Worm (Caenorhabditis elegans): ENCODE results near the gene gpdh-2.

Gene gpdh-2

DNA sequence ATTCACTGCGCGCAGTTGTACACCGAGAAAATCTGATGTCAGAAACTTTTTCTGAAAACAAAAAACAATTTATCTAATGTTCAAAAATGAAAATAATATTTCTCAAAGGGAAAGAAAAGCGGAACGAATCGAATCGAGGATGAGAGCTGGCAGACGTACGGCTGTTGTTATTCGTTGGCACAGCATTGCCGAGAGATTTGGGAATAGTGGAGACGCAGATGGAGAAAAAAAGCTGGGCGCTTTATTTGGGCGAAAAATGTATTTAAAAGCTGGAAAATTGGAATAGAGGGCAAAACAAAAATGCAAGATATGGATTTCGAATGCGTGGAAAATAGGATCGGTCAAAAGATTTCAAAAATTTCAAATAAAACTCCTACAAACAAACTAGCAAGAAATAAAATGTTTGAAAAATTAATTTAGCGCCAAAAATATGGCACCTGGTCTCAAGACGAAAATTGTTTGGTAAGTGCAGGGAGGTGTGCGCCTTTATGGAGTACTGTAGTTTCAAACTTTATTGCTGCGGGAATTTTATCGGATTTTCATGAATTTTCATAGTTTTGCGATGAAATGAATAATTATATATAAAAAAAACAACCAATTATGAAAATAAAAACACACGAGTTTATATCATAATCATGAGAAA, at the start of gene gpdh-2:
Gene gpdh-2, minus strand, starts transcription at position 51 of the 643 bp plus-strand sequence.
- TF ChIP-seq lir-3 (tag; optimal IDR thresholded peaks at IDR 0.05; ENCODE audit: poor library complexity) (no peak), fkh-8 (tag; optimal IDR thresholded peaks at IDR 0.05) (no peak), unc-30 (tag; optimal IDR thresholded peaks at IDR 0.05) (no peak), mab-9 (GFP tag; IDR thresholded peaks at IDR 0.05) (no peak), C34B4.2 (tag; optimal IDR thresholded peaks at IDR 0.05) (no peak), ets-5 (GFP tag; IDR thresholded peaks at IDR 0.05) (no peak), unc-130 (tag; optimal IDR thresholded peaks at IDR 0.05) (no peak), mep-1 (tag; optimal IDR thresholded peaks at IDR 0.05) (no peak), lin-35 (GFP tag; optimal IDR thresholded peaks at IDR 0.05) (no peak), C16A3.4 (tag; optimal IDR thresholded peaks at IDR 0.05) (no peak), egl-27 (tag; optimal IDR thresholded peaks at IDR 0.05) (no peak), lin-14 (GFP tag; optimal IDR thresholded peaks at IDR 0.05) (no peak), isw-1 (GFP tag; IDR thresholded peaks at IDR 0.05) (no peak), nhr-71 (tag; optimal IDR thresholded peaks at IDR 0.05) (no peak), C04F5.9 (tag; optimal IDR thresholded peaks at IDR 0.05) (no peak), elt-2 (tag; optimal IDR thresholded peaks at IDR 0.05) (no peak), snpc-4 (tag; optimal IDR thresholded peaks at IDR 0.05) (no peak), ceh-8 (GFP tag; optimal IDR thresholded peaks at IDR 0.05) (no peak), nhr-237 (tag; optimal IDR thresholded peaks at IDR 0.05) (no peak)

DNA sequence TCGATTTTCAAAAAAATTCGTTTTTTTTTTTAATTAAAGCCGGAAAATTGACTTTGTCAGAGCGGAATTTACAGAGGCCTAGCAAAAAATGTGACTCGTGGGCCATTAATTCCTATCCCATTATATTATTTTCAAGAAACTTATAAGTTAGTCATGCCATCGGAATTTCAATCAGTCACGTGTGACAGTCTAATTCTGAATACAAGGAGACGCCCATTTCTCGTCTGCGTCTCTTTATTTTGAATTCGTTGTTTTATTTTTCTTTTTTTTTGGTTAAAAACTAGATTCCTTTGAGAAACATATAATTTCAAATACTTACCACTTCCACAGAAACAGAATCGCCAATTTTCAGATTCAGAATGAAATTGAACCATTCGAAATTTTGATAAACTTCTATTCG, 49.8 kb upstream of the gpdh-2 start:
- TF ChIP-seq dpl-1 (GFP tag; optimal IDR thresholded peaks at IDR 0.05) (peak in 1 of 3 experiments; percentile 16), nhr-71 (tag; optimal IDR thresholded peaks at IDR 0.05) (peak; percentile 49), alr-1 (tag; optimal IDR thresholded peaks at IDR 0.05; ENCODE audit: borderline replicate concordance) (no peak), nhr-84 (tag; optimal IDR thresholded peaks at IDR 0.05) (no peak), unc-62 (GFP tag; optimal IDR thresholded peaks at IDR 0.05) (no peak), aha-1 (tag; optimal IDR thresholded peaks at IDR 0.05) (no peak), blmp-1 (tag; optimal IDR thresholded peaks at IDR 0.05) (peak; percentile 41), xbp-1 (tag; optimal IDR thresholded peaks at IDR 0.05) (no peak), ceh-90 (tag; optimal IDR thresholded peaks at IDR 0.05) (no peak), hlh-17 (GFP tag; optimal IDR thresholded peaks at IDR 0.05; ENCODE audit: borderline replicate concordance) (no peak), pax-3 (tag; optimal IDR thresholded peaks at IDR 0.05) (no peak), unc-130 (tag; optimal IDR thresholded peaks at IDR 0.05) (no peak), snpc-4 (tag; optimal IDR thresholded peaks at IDR 0.05) (no peak), nhr-85 (tag) (peak; percentile 93), pag-3 (tag; optimal IDR thresholded peaks at IDR 0.05; ENCODE audit: borderline replicate concordance, insufficient read depth) (no peak), ets-5 (GFP tag; IDR thresholded peaks at IDR 0.05) (no peak), nhr-76 (tag; optimal IDR thresholded peaks at IDR 0.05) (no peak), nhr-47 (tag; optimal IDR thresholded peaks at IDR 0.05) (no peak), nhr-19 (GFP tag; conservative IDR thresholded peaks at IDR 0.05) (no peak), Y116A8C.19 (tag; optimal IDR thresholded peaks at IDR 0.05; ENCODE audit: borderline replicate concordance) (no peak), irx-1 (tag; optimal IDR thresholded peaks at IDR 0.05) (no peak), lin-15B (tag; optimal IDR thresholded peaks at IDR 0.05) (no peak), efl-1 (optimal IDR thresholded peaks at IDR 0.05) (no peak), efl-1 (GFP tag; optimal IDR thresholded peaks at IDR 0.05 in 1 of 2) (no peak), swsn-7 (tag; optimal IDR thresholded peaks at IDR 0.05) (no peak), C16A3.4 (tag; optimal IDR thresholded peaks at IDR 0.05) (no peak), grh-1 (GFP tag; IDR thresholded peaks at IDR 0.05) (no peak), fkh-4 (tag; optimal IDR thresholded peaks at IDR 0.05; ENCODE audit: borderline replicate concordance) (no peak), elt-2 (tag; optimal IDR thresholded peaks at IDR 0.05) (no peak), nhr-20 (tag; optimal IDR thresholded peaks at IDR 0.05) (peak; percentile 52), tlp-1 (tag; optimal IDR thresholded peaks at IDR 0.05) (no peak), C04F5.9 (tag; optimal IDR thresholded peaks at IDR 0.05) (no peak), ama-1 (optimal IDR thresholded peaks at IDR 0.05) (no peak), mab-9 (GFP tag; IDR thresholded peaks at IDR 0.05) (no peak), nhr-28 (tag; optimal IDR thresholded peaks at IDR 0.05) (no peak), lin-35 (GFP tag; optimal IDR thresholded peaks at IDR 0.05) (peak in 1 of 2 experiments; percentile 69), egl-27 (tag; optimal IDR thresholded peaks at IDR 0.05) (no peak), unc-30 (tag; optimal IDR thresholded peaks at IDR 0.05) (no peak), fkh-10 (GFP tag; optimal IDR thresholded peaks at IDR 0.05) (no peak), ceh-8 (GFP tag; optimal IDR thresholded peaks at IDR 0.05) (no peak), lin-39 (tag; optimal IDR thresholded peaks at IDR 0.05) (no peak), sup-37 (GFP tag; optimal IDR thresholded peaks at IDR 0.05) (no peak)
